Fruit fly (Drosophila melanogaster) whole organism, wandering third instar larva: ENCODE results near the gene CG10959.

ENCODE experiments used
- Abd-B ChIP-seq: fragments of >200 bp; optimal IDR thresholded peaks from 2 replicates; lab custom pipeline; 2017; ENCODE audit warnings: missing biosample characterization, missing genetic modification characterization
- CrebA ChIP-seq: fragments of 200-800 bp; sonication (Bioruptor generic); optimal IDR thresholded peaks from 2 replicates; lab custom pipeline; 2016; ENCODE audit warnings: missing biosample characterization, mild to moderate bottlenecking, missing genetic modification characterization, borderline replicate concordance
- Dfd ChIP-seq: fragments of >200 bp; optimal IDR thresholded peaks from 2 replicates; lab custom pipeline; 2017; ENCODE audit warnings: missing biosample characterization, missing genetic modification characterization
- Dif ChIP-seq: fragments of 200-275, 200-300 bp; sonication (Bioruptor generic); optimal IDR thresholded peaks from 2 replicates; lab custom pipeline; 2018; ENCODE audit warnings: missing biosample characterization, missing genetic modification characterization; ENCODE audit not compliant: partially characterized antibody
- GATAd ChIP-seq: sonication (Bioruptor generic); optimal IDR thresholded peaks from 2 replicates; lab custom pipeline; 2016; ENCODE audit warnings: missing biosample characterization, missing genetic modification characterization
- HLH106 ChIP-seq: fragments of 200-800 bp; optimal IDR thresholded peaks from 3 replicates; lab custom pipeline; 2019; ENCODE audit warnings: missing biosample characterization, mild to moderate bottlenecking, missing genetic modification characterization, moderate library complexity
- Hnf4 ChIP-seq: fragments of 200-800 bp; sonication (Bioruptor generic); optimal IDR thresholded peaks from 2 replicates; lab custom pipeline; 2016; ENCODE audit warnings: missing biosample characterization, mild to moderate bottlenecking, missing genetic modification characterization
- Hr78 ChIP-seq: fragments of >200 bp; optimal IDR thresholded peaks from 2 replicates; lab custom pipeline; 2017; ENCODE audit warnings: missing biosample characterization, missing genetic modification characterization
- Hr83 ChIP-seq: fragments of 200-300 bp; sonication (Bioruptor generic); optimal IDR thresholded peaks from 2 replicates; lab custom pipeline; 2016; ENCODE audit warnings: missing biosample characterization, mild to moderate bottlenecking, missing genetic modification characterization, moderate library complexity; ENCODE audit not compliant: poor library complexity, severe bottlenecking
- Jra ChIP-seq: sonication (Bioruptor generic); optimal IDR thresholded peaks from 2 replicates; lab custom pipeline; 2016; ENCODE audit warnings: missing biosample characterization, missing genetic modification characterization
- Mio ChIP-seq: sonication (Bioruptor generic); optimal IDR thresholded peaks from 2 replicates; lab custom pipeline; 2016; ENCODE audit warnings: missing biosample characterization, missing genetic modification characterization
- Myc ChIP-seq: fragments of >200 bp; optimal IDR thresholded peaks from 2 replicates; lab custom pipeline; 2017
- N ChIP-seq: fragments of >200 bp; optimal IDR thresholded peaks from 2 replicates; lab custom pipeline; 2018; ENCODE audit warnings: missing biosample characterization, missing external identifiers, missing genetic modification characterization
- OdsH ChIP-seq: fragments of 200-800 bp; sonication (Bioruptor generic); optimal IDR thresholded peaks from 2 replicates; lab custom pipeline; 2016; ENCODE audit warnings: missing biosample characterization, mild to moderate bottlenecking, missing genetic modification characterization
- Rel ChIP-seq, 2 experiments: fragments of 200-800 bp; sonication (Bioruptor generic) in 1 of 2; optimal IDR thresholded peaks; 2 replicates in 1 of 2; 3 replicates in 1 of 2; lab custom pipeline; 2016 to 2019; ENCODE audit warnings: mild to moderate bottlenecking in 2 of 2, missing biosample characterization in 2 of 2, missing genetic modification characterization in 2 of 2, moderate library complexity in 1 of 2
- Sp1 ChIP-seq: fragments of 200-800 bp; sonication (Bioruptor generic); optimal IDR thresholded peaks from 3 replicates; lab custom pipeline; 2019; ENCODE audit warnings: missing biosample characterization, mild to moderate bottlenecking, missing genetic modification characterization, moderate library complexity
- Vsx2 ChIP-seq: fragments of 200-300, 225-300 bp; sonication (Bioruptor generic); optimal IDR thresholded peaks from 2 replicates; lab custom pipeline; 2018; ENCODE audit warnings: missing biosample characterization, missing genetic modification characterization; ENCODE audit not compliant: partially characterized antibody
- br ChIP-seq: fragments of 200-800 bp; sonication (Bioruptor generic); optimal IDR thresholded peaks from 2 replicates; lab custom pipeline; 2016; ENCODE audit warnings: missing biosample characterization, missing genetic modification characterization
- brk ChIP-seq: fragments of 200-800 bp; sonication (Bioruptor generic); optimal IDR thresholded peaks from 2 replicates; lab custom pipeline; 2016; ENCODE audit warnings: missing biosample characterization, mild to moderate bottlenecking, missing genetic modification characterization
- dl ChIP-seq, 2 experiments: fragments of 175-275, 200-275 bp in 1 of 2; fragments of 200-275 bp in 1 of 2; sonication (Bioruptor generic); optimal IDR thresholded peaks; lab custom pipeline; 2018; ENCODE audit warnings: mild to moderate bottlenecking in 2 of 2, missing biosample characterization in 2 of 2, missing genetic modification characterization in 2 of 2, moderate library complexity in 2 of 2; ENCODE audit not compliant: partially characterized antibody in 2 of 2, insufficient read depth in 1 of 2
- dmrt93B ChIP-seq: fragments of 200-800 bp; sonication (Bioruptor generic); optimal IDR thresholded peaks from 2 replicates; lab custom pipeline; 2018; ENCODE audit warnings: missing biosample characterization, mild to moderate bottlenecking, missing genetic modification characterization
- ey ChIP-seq: fragments of 200-800 bp; sonication (Bioruptor generic); optimal IDR thresholded peaks from 2 replicates; lab custom pipeline; 2016; ENCODE audit warnings: missing biosample characterization, missing genetic modification characterization
- foxo ChIP-seq, 2 experiments: fragments of 200-800 bp; sonication (Bioruptor generic); optimal IDR thresholded peaks; 2 replicates in 1 of 2; 3 replicates in 1 of 2; lab custom pipeline; 2016 to 2017; ENCODE audit warnings: missing biosample characterization in 2 of 2, missing genetic modification characterization in 2 of 2
- fru ChIP-seq: fragments of 200-800 bp; sonication (Bioruptor generic); optimal IDR thresholded peaks from 3 replicates; lab custom pipeline; 2016; ENCODE audit warnings: missing biosample characterization, mild to moderate bottlenecking, missing genetic modification characterization
- h ChIP-seq: fragments of 200-800 bp; sonication (Bioruptor generic); optimal IDR thresholded peaks from 3 replicates; lab custom pipeline; 2016; ENCODE audit warnings: missing biosample characterization, mild to moderate bottlenecking, missing genetic modification characterization
- jim ChIP-seq: fragments of 175-275, 200-325 bp; sonication (Bioruptor generic); optimal IDR thresholded peaks from 2 replicates; lab custom pipeline; 2016; ENCODE audit warnings: missing biosample characterization, mild to moderate bottlenecking, missing genetic modification characterization
- lola ChIP-seq: fragments of >200 bp; optimal IDR thresholded peaks from 2 replicates; lab custom pipeline; 2017; ENCODE audit warnings: missing biosample characterization, missing genetic modification characterization
- pan ChIP-seq: fragments of >200 bp; optimal IDR thresholded peaks from 2 replicates; lab custom pipeline; 2017
- psq ChIP-seq: fragments of 200-800 bp; sonication (Bioruptor generic); optimal IDR thresholded peaks from 3 replicates; lab custom pipeline; 2017; ENCODE audit warnings: missing biosample characterization, mild to moderate bottlenecking, missing genetic modification characterization, moderate library complexity
- rgr ChIP-seq: fragments of 200-800 bp; sonication (Bioruptor generic); optimal IDR thresholded peaks from 3 replicates; lab custom pipeline; 2016; ENCODE audit warnings: missing biosample characterization, mild to moderate bottlenecking, missing genetic modification characterization
- sage ChIP-seq: fragments of 200-800 bp; sonication (Bioruptor generic); optimal IDR thresholded peaks from 2 replicates; lab custom pipeline; 2016; ENCODE audit warnings: missing biosample characterization, mild to moderate bottlenecking, missing genetic modification characterization
- sv ChIP-seq: fragments of 200-800 bp; sonication (Bioruptor generic); optimal IDR thresholded peaks from 3 replicates; lab custom pipeline; 2016; ENCODE audit warnings: missing biosample characterization, missing genetic modification characterization
- tai ChIP-seq: sonication (Bioruptor generic); optimal IDR thresholded peaks from 2 replicates; lab custom pipeline; 2016; ENCODE audit warnings: missing biosample characterization, missing genetic modification characterization
- usp ChIP-seq: fragments of >200 bp; optimal IDR thresholded peaks from 2 replicates; lab custom pipeline; 2017; ENCODE audit warnings: missing biosample characterization, missing genetic modification characterization
- woc ChIP-seq: sonication (Bioruptor generic); optimal IDR thresholded peaks from 2 replicates; lab custom pipeline; 2016; ENCODE audit warnings: missing biosample characterization, mild to moderate bottlenecking, missing genetic modification characterization

CG10959 gene

DNA sequence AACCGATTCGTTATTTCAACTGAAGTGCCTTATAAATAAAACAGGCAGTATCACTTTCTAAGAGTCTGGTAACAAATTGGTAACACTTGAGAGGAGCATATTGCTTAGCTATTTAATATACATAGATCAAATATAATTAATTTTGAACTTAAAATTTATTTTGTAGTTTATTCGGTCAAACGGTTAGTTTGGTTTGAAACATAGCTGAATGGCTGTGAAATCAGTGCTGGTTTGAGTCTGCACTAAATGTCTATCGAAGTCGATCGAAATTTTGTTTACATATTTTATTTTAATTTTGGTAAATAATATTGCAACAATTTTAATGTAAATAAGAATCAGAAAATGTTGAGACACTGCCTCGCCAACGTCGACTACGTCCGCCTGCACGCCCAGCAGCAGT, at the start of gene CG10959:
TSS of gene CG10959 (plus strand) at position 228 of the 400 bp plus-strand sequence.
- no peak for TF ChIP-seq HLH106 (tag; lab: Kevin White, UChicago)
- peak; percentile 4 for TF ChIP-seq Myc

DNA sequence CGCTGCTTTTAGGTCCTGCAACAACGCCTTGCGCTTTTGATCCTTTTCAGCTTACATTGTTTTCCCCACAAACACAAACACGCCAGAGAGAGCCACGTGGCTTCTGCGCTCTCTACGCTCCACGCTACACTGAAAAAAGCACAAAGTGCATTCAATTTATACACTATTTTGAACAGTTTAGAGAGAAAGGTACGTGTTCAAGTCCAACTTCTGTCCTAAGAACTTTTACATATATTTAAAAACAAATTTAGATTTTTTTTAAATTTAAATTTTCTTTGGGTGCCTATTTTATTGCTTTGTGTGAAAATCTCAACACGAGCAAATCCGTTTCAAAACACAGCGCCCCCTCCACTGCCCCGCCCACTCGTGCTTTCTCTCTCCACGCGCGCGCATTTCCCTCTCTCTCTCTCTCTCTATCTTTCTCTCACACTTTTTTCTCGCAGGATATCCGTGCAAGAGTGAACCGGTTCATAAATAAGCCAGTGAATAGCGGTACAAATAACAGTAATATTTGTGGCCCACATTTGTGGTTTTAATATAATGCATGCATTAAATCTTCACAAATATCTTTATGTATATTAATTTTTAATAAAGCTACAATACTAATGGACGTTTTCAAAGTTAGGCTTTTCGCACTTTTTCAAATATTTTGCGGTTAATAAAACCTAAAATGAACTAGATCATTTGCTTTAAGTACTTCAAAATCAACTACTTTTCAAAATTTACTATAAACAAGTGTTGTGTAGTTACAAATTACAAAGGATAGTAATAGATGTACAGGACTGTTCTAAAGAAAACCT, 48.4 kb upstream of the CG10959 start:
- TF ChIP-seq tai (no peak), sv (GFP tag; lab: Kevin White, UChicago) (peak; percentile 63), foxo (GFP tag; optimal IDR thresholded peaks at IDR 0.05; lab: Kevin White, UChicago) (peak in 1 of 2 experiments; percentile 77), sage (GFP tag; lab: Kevin White, UChicago) (no peak), psq (peak; percentile 61), br (GFP tag; lab: Kevin White, UChicago) (peak; percentile 66), Hnf4 (GFP tag; lab: Kevin White, UChicago) (peak; percentile 57), OdsH (GFP tag; lab: Kevin White, UChicago) (peak; percentile 63), woc (GFP tag; lab: Kevin White, UChicago) (peak; percentile 50), ey (GFP tag; lab: Kevin White, UChicago) (peak; percentile 65), h (GFP tag; lab: Kevin White, UChicago) (peak; percentile 82), brk (peak; percentile 64), HLH106 (tag; lab: Kevin White, UChicago) (peak; percentile 70), rgr (GFP tag; lab: Kevin White, UChicago) (peak; percentile 82), Mio (GFP tag; lab: Kevin White, UChicago) (no peak), dl (GFP tag; optimal IDR thresholded peaks at IDR 0.05; lab: Kevin White, UChicago; ENCODE audit: insufficient read depth in 1 of 2, partially characterized antibody in 2 of 2) (no peak), fru (GFP tag; lab: Kevin White, UChicago) (peak; percentile 72), dmrt93B (GFP tag; lab: Kevin White, UChicago) (peak; percentile 33), Hr83 (no peak), Hr78 (GFP tag; lab: Kevin White, UChicago) (no peak), Sp1 (GFP tag; lab: Kevin White, UChicago) (peak; percentile 68), Dfd (GFP tag; lab: Kevin White, UChicago) (no peak)

DNA sequence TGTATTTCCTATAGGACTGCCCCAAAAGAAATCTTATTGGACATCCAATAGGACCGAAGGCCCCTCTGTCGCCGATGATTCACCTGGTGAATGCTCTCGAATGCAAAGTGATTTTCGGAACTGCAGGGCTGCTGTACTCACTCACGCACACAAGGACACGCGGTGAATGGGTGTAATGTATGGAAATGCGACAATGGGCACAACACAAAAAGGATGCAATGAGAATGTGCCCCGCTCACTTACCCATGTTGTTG, 47.8 kb upstream of the CG10959 start:
- TF ChIP-seq usp (GFP tag; lab: Kevin White, UChicago): no peak
- TF ChIP-seq Dif (GFP tag; lab: Kevin White, UChicago): no peak
- TF ChIP-seq br (GFP tag; lab: Kevin White, UChicago): no peak
- no peak for TF ChIP-seq Hr83
- no peak for TF ChIP-seq OdsH (GFP tag; lab: Kevin White, UChicago)
- TF ChIP-seq CrebA: no peak
- no peak for TF ChIP-seq dmrt93B (GFP tag; lab: Kevin White, UChicago)
- TF ChIP-seq Myc: no peak
- no peak for TF ChIP-seq sage (GFP tag; lab: Kevin White, UChicago)
- TF ChIP-seq Dfd (GFP tag; lab: Kevin White, UChicago): no peak
- TF ChIP-seq ey (GFP tag; lab: Kevin White, UChicago): no peak
- no peak for TF ChIP-seq Vsx2 (GFP tag; lab: Kevin White, UChicago)
- no peak for TF ChIP-seq GATAd (GFP tag; lab: Kevin White, UChicago)
- TF ChIP-seq woc (GFP tag; lab: Kevin White, UChicago): no peak
- TF ChIP-seq, all 38 proteins: peak for 0

DNA sequence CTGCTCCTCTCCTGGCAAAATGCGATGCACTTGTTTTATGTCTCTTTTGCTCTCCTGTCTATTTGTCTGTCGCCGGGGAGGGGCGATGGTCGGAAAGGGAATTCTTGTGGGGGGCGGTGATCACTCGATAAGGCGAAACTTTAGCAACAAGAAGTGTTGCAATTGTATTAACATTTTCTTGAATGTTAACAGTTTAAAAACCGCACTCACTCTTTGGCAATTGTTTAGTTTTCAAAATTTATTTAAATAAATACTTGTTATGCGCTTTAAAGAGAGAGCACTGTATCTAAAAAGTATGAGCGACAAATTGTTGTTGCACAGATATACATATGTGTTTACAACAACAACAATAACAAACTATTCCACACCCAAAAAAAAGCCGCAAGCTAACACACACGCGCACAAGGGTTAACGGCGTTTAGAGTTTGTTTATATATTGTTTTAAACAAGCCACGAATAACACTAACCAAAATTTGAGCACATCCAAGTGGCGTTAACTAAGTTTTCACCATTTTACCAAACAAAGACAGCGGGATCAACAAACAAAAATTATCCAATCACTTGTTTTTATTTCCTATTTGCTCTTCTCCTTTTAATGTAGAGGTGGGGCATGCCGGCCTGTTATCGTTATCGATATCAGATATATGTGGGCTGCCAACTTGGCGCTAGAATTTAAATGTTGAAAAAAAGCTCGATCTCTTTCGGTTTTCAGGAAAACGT, 46.9 kb upstream of the CG10959 start, which contains the start of gene CG2258:
TSS of gene CG2258 (minus strand) at position 617 of the 720 bp plus-strand sequence.
- TF ChIP-seq fru (GFP tag; lab: Kevin White, UChicago) (peak; percentile 59), Hr78 (GFP tag; lab: Kevin White, UChicago) (no peak), dl (GFP tag; optimal IDR thresholded peaks at IDR 0.05; lab: Kevin White, UChicago; ENCODE audit: insufficient read depth in 1 of 2, partially characterized antibody in 2 of 2) (no peak), sv (GFP tag; lab: Kevin White, UChicago) (no peak), Vsx2 (GFP tag; lab: Kevin White, UChicago) (no peak), ey (GFP tag; lab: Kevin White, UChicago) (peak; percentile 61), usp (GFP tag; lab: Kevin White, UChicago) (no peak), Mio (GFP tag; lab: Kevin White, UChicago) (no peak), psq (peak; percentile 65), CrebA (no peak), tai (no peak), N (GFP tag; lab: Kevin White, UChicago) (no peak), Dfd (GFP tag; lab: Kevin White, UChicago) (no peak), Abd-B (GFP tag; lab: Kevin White, UChicago) (no peak), pan (lab: Kevin White, UChicago) (no peak), woc (GFP tag; lab: Kevin White, UChicago) (peak; percentile 69), sage (GFP tag; lab: Kevin White, UChicago) (peak; percentile 39), Dif (GFP tag; lab: Kevin White, UChicago) (no peak), OdsH (GFP tag; lab: Kevin White, UChicago) (peak; percentile 74), Rel (GFP tag; optimal IDR thresholded peaks at IDR 0.05; lab: Kevin White, UChicago) (no peak), Rel (tag; optimal IDR thresholded peaks at IDR 0.05; lab: Kevin White, UChicago) (peak; percentile 39), dmrt93B (GFP tag; lab: Kevin White, UChicago) (peak; percentile 46), Hr83 (no peak), lola (GFP tag; lab: Kevin White, UChicago) (no peak), Hnf4 (GFP tag; lab: Kevin White, UChicago) (peak; percentile 72), rgr (GFP tag; lab: Kevin White, UChicago) (peak; percentile 84), Sp1 (GFP tag; lab: Kevin White, UChicago) (peak; percentile 75), HLH106 (tag; lab: Kevin White, UChicago) (peak; percentile 73), h (GFP tag; lab: Kevin White, UChicago) (peak; percentile 83), foxo (GFP tag; optimal IDR thresholded peaks at IDR 0.05; lab: Kevin White, UChicago) (peak in 1 of 2 experiments; percentile 65), Jra (peak; percentile 37), Myc (no peak), jim (no peak)
